Worm (Caenorhabditis elegans) whole organism, young adult: ENCODE data around the gene col-118.
A peak's percentile ranks its signal among the peaks of the same experiment; 100 is the strongest.

Experiments
- B0261.1 ChIP-seq: sonication (generic microtip); optimal IDR thresholded peaks from 2 replicates; lab custom pipeline; 2016; ENCODE audit warnings: mild to moderate bottlenecking, missing genetic modification characterization, moderate library complexity, missing compliant biosample characterization
- C06A6.2 ChIP-seq: fragments of 200-800 bp; sonication (Bioruptor generic); conservative IDR thresholded peaks from 2 replicates; pipeline ENCODE4 v1.3.6; 2022; ENCODE audit warnings: missing genetic modification characterization, missing compliant biosample characterization
- F33H1.4 ChIP-seq: fragments of 200-800 bp; sonication (Bioruptor generic); IDR thresholded peaks from 2 replicates; pipeline ENCODE4 v1.3.6; 2022; ENCODE audit warnings: missing genetic modification reagents, missing genetic modification characterization, missing compliant biosample characterization
- F37B4.10 ChIP-seq: fragments of 200-800 bp; sonication (Bioruptor generic); IDR thresholded peaks from 2 replicates; pipeline ENCODE4 v1.3.6; 2022; ENCODE audit warnings: missing genetic modification characterization, missing compliant biosample characterization
- F49E8.2 ChIP-seq: sonication (generic microtip); optimal IDR thresholded peaks from 3 replicates; lab custom pipeline; 2017; ENCODE audit warnings: missing genetic modification characterization, mild to moderate bottlenecking, missing compliant biosample characterization, antibody characterized with exemption, moderate library complexity; ENCODE audit not compliant: insufficient read depth
- F55B11.4 ChIP-seq: sonication (generic microtip); optimal IDR thresholded peaks from 2 replicates; lab custom pipeline; 2016; ENCODE audit warnings: missing compliant biosample characterization, missing genetic modification characterization, borderline replicate concordance; ENCODE audit not compliant: insufficient read depth
- T26A5.8 ChIP-seq: sonication (generic microtip); optimal IDR thresholded peaks from 2 replicates; lab custom pipeline; 2016; ENCODE audit warnings: missing genetic modification characterization, missing compliant biosample characterization
- Y56A3A.18 ChIP-seq: fragments of 200-800 bp; sonication (Bioruptor generic); IDR thresholded peaks from 2 replicates; pipeline ENCODE4 v1.3.6; 2022; ENCODE audit warnings: missing genetic modification reagents, missing genetic modification characterization, missing compliant biosample characterization
- Y95B8A.8 ChIP-seq: fragments of 200-800 bp; sonication (Bioruptor generic); IDR thresholded peaks from 2 replicates; pipeline ENCODE4 v1.3.6; 2022; ENCODE audit warnings: missing genetic modification reagents, missing genetic modification characterization, missing compliant biosample characterization
- ama-1 ChIP-seq, 3 experiments: fragments of 150-350 bp in 1 of 3; sonication (generic microtip) in 2 of 3; optimal IDR thresholded peaks; 2 replicates each; lab custom pipeline; 2014 to 2018; ENCODE audit warnings: missing biosample characterization in 2 of 3, missing genetic modification characterization in 2 of 3, missing genetic modification reagents in 2 of 3
- attf-5 ChIP-seq: fragments of 200-800 bp; sonication (Bioruptor generic); optimal IDR thresholded peaks from 2 replicates; lab custom pipeline; 2018; ENCODE audit warnings: mild to moderate bottlenecking, missing genetic modification characterization, missing compliant biosample characterization
- ccch-3 ChIP-seq: fragments of 200-800 bp; sonication (Bioruptor generic); optimal IDR thresholded peaks from 2 replicates; lab custom pipeline; 2018; ENCODE audit warnings: mild to moderate bottlenecking, missing genetic modification characterization, missing compliant biosample characterization
- cebp-2 ChIP-seq: fragments of 200-800 bp; sonication (Bioruptor generic); IDR thresholded peaks from 2 replicates; pipeline ENCODE4 v1.3.6; 2022; ENCODE audit warnings: missing genetic modification characterization, missing compliant biosample characterization
- ceh-58 ChIP-seq: fragments of 200-800 bp; sonication (Bioruptor generic); IDR thresholded peaks from 2 replicates; pipeline ENCODE4 v1.3.6; 2022; ENCODE audit warnings: missing genetic modification characterization, missing compliant biosample characterization
- ceh-79 ChIP-seq: sonication (generic microtip); optimal IDR thresholded peaks from 2 replicates; lab custom pipeline; 2017; ENCODE audit warnings: mild to moderate bottlenecking, missing genetic modification characterization, missing compliant biosample characterization
- chd-7 ChIP-seq: sonication (generic microtip); optimal IDR thresholded peaks from 2 replicates; lab custom pipeline; 2016; ENCODE audit warnings: mild to moderate bottlenecking, missing genetic modification characterization, moderate library complexity, missing compliant biosample characterization
- die-1 ChIP-seq: sonication (generic microtip); optimal IDR thresholded peaks from 2 replicates; lab custom pipeline; 2016; ENCODE audit warnings: missing genotype, mild to moderate bottlenecking, missing genetic modification characterization, missing compliant biosample characterization
- dox-1 ChIP-seq: fragments of 200-800 bp; sonication (Bioruptor generic); IDR thresholded peaks from 2 replicates; pipeline ENCODE4 v1.3.6; 2022; ENCODE audit warnings: missing genetic modification reagents, missing genetic modification characterization, missing compliant biosample characterization
- efl-1 ChIP-seq: fragments of 150-350 bp; optimal IDR thresholded peaks from 2 replicates; lab custom pipeline; 2014; ENCODE audit warnings: missing biosample characterization, missing genetic modification reagents, missing genetic modification characterization
- egl-44 ChIP-seq: fragments of 200-800 bp; sonication (Bioruptor generic); IDR thresholded peaks from 2 replicates; pipeline ENCODE4 v1.3.6; 2022; ENCODE audit warnings: missing genetic modification reagents, missing genetic modification characterization, missing compliant biosample characterization
- ets-4 ChIP-seq: fragments of 200-800 bp; sonication (Bioruptor generic); optimal IDR thresholded peaks from 2 replicates; lab custom pipeline; 2018; ENCODE audit warnings: mild to moderate bottlenecking, missing genetic modification characterization, missing compliant biosample characterization
- him-1 ChIP-seq: sonication (generic microtip); optimal IDR thresholded peaks from 2 replicates; lab custom pipeline; 2016; ENCODE audit warnings: missing genotype, missing genetic modification reagents, missing genetic modification characterization, missing compliant biosample characterization
- hlh-12 ChIP-seq: sonication (generic microtip); optimal IDR thresholded peaks from 2 replicates; lab custom pipeline; 2016; ENCODE audit warnings: missing genetic modification characterization, missing compliant biosample characterization
- hlh-26 ChIP-seq: fragments of 200-800 bp; sonication (Bioruptor generic); conservative IDR thresholded peaks from 2 replicates; pipeline ENCODE4 v1.3.6; 2022; ENCODE audit warnings: missing genetic modification reagents, missing genetic modification characterization, missing compliant biosample characterization
- let-526 ChIP-seq: fragments of 200-800 bp; sonication (Bioruptor generic); IDR thresholded peaks from 2 replicates; pipeline ENCODE4 v1.3.6; 2022; ENCODE audit warnings: missing genetic modification reagents, missing genetic modification characterization, missing compliant biosample characterization
- lin-26 ChIP-seq: fragments of 200-800 bp; sonication (Bioruptor generic); IDR thresholded peaks from 2 replicates; pipeline ENCODE4 v1.3.6; 2022; ENCODE audit warnings: missing genetic modification reagents, missing genetic modification characterization, missing compliant biosample characterization
- lin-40 ChIP-seq: sonication (generic microtip); optimal IDR thresholded peaks from 2 replicates; lab custom pipeline; 2016; ENCODE audit warnings: missing genetic modification characterization, mild to moderate bottlenecking, missing compliant biosample characterization, missing genotype, missing genetic modification reagents
- lsy-27 ChIP-seq: sonication (generic microtip); optimal IDR thresholded peaks from 2 replicates; lab custom pipeline; 2017; ENCODE audit warnings: missing genetic modification characterization, mild to moderate bottlenecking, missing compliant biosample characterization, antibody characterized with exemption, missing genotype, borderline replicate concordance; ENCODE audit not compliant: insufficient read depth
- madf-10 ChIP-seq: sonication (generic microtip); optimal IDR thresholded peaks from 2 replicates; lab custom pipeline; 2016; ENCODE audit warnings: mild to moderate bottlenecking, missing genetic modification characterization, missing compliant biosample characterization
- madf-3 ChIP-seq: fragments of 200-800 bp; sonication (Bioruptor generic); IDR thresholded peaks from 2 replicates; pipeline ENCODE4 v1.3.6; 2022; ENCODE audit warnings: missing genetic modification reagents, missing genetic modification characterization, missing compliant biosample characterization
- madf-8 ChIP-seq: fragments of 200-800 bp; sonication (Bioruptor generic); conservative IDR thresholded peaks from 2 replicates; pipeline ENCODE4 v1.3.6; 2022; ENCODE audit warnings: missing genetic modification reagents, missing genetic modification characterization, missing compliant biosample characterization
- mel-28 ChIP-seq: sonication (generic microtip); optimal IDR thresholded peaks from 2 replicates; lab custom pipeline; 2016; ENCODE audit warnings: borderline replicate concordance, mild to moderate bottlenecking, missing genetic modification characterization, missing compliant biosample characterization
- nfya-1 ChIP-seq: sonication (generic microtip); optimal IDR thresholded peaks from 2 replicates; lab custom pipeline; 2017; ENCODE audit warnings: antibody characterized with exemption, missing compliant biosample characterization, missing genetic modification characterization, borderline replicate concordance; ENCODE audit not compliant: insufficient read depth
- nhr-179 ChIP-seq: sonication (generic microtip); optimal IDR thresholded peaks from 2 replicates; lab custom pipeline; 2016; ENCODE audit warnings: mild to moderate bottlenecking, missing genetic modification characterization, missing compliant biosample characterization
- nhr-90 ChIP-seq: sonication (generic microtip); optimal IDR thresholded peaks from 2 replicates; lab custom pipeline; 2016; ENCODE audit warnings: missing genotype, mild to moderate bottlenecking, missing genetic modification characterization, missing compliant biosample characterization
- pbrm-1 ChIP-seq: fragments of 200-800 bp; sonication (Bioruptor generic); IDR thresholded peaks from 2 replicates; pipeline ENCODE4 v1.3.6; 2022; ENCODE audit warnings: missing genetic modification reagents, missing genetic modification characterization, missing compliant biosample characterization
- rec-8 ChIP-seq, 2 experiments: sonication (generic microtip); optimal IDR thresholded peaks; 2 replicates each; lab custom pipeline; 2016; ENCODE audit warnings: mild to moderate bottlenecking in 2 of 2, missing genetic modification characterization in 2 of 2, missing genetic modification reagents in 2 of 2, missing genotype in 2 of 2, missing biosample characterization in 1 of 2, missing compliant biosample characterization in 1 of 2, moderate library complexity in 1 of 2
- sdz-38 ChIP-seq: sonication (generic microtip); optimal IDR thresholded peaks from 2 replicates; lab custom pipeline; 2016; ENCODE audit warnings: missing genotype, missing genetic modification characterization, missing compliant biosample characterization
- snpc-4 ChIP-seq, 5 experiments: fragments of 150-350 bp in 1 of 5; sonication (generic microtip) in 4 of 5; optimal IDR thresholded peaks; 2 replicates each; lab custom pipeline; 2014 to 2018; ENCODE audit warnings: missing genetic modification characterization in 5 of 5, missing biosample characterization in 3 of 5, antibody characterized with exemption in 2 of 5, mild to moderate bottlenecking in 2 of 5, missing compliant biosample characterization in 2 of 5, missing genotype in 2 of 5, moderate library complexity in 2 of 5, missing genetic modification reagents in 1 of 5
- somi-1 ChIP-seq: fragments of 200-800 bp; sonication (Bioruptor generic); optimal IDR thresholded peaks from 2 replicates; lab custom pipeline; 2018; ENCODE audit warnings: mild to moderate bottlenecking, missing genetic modification characterization, missing compliant biosample characterization
- tlf-1 ChIP-seq: fragments of 200-800 bp; sonication (Bioruptor generic); optimal IDR thresholded peaks from 2 replicates; lab custom pipeline; 2018; ENCODE audit warnings: mild to moderate bottlenecking, missing genetic modification characterization, missing compliant biosample characterization

The col-118 gene

DNA sequence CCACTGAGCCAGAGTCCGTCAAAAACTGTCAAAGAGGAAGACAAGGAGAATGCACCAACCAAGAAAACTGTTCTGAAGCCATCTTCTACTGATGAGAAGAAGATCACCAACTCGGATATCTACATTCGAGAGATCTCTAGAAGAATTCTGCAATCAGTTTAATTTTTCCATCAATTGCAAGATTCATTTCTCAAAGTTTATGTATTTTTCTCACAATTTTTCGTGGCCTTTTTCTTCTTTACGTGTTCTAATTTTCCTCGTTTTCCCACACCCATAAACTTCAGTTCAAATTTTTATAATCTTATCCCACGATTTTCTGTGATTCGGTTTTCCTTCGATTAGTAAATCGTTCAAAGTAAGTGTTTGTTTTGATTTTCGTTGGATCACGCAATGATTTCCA, 25.8 kb downstream of the col-118 start, which contains the start of gene hdl-2:
Gene hdl-2, plus strand, starts transcription at position 301 of the 400 bp plus-strand sequence.
- TF ChIP-seq dox-1 (GFP tag; lab: Robert Waterston, UW) = no peak

DNA sequence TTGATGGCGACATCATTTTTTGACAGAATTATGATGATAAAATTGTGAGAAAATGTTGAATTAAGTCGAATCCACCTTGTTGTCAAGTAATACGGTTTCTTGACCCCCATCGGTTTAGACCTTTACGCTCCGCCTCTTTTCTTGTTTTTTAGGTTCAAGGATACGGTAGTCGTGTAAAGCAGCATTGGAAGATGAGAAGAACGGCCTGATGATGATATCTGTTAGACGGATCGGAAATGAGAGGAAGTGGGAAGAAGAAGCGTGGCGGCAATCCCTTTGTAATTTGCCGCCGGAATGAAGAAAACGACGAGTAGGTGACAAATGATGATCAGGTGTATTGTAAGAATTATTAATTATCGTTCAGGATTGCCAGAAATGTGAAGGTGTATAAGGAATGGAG, 31.8 kb downstream of the col-118 start, which contains the start of gene npax-4:
Gene npax-4, minus strand, starts transcription at position 101 of the 400 bp plus-strand sequence.
- no peak for TF ChIP-seq madf-3 (GFP tag; lab: Robert Waterston, UW)
- TF ChIP-seq B0261.1 (tag; lab: Kevin White, UChicago) = no peak
- no peak for TF ChIP-seq F37B4.10
- no peak for TF ChIP-seq him-1
- no peak for TF ChIP-seq snpc-4 (GFP tag; optimal IDR thresholded peaks at IDR 0.05; lab: Kevin White, UChicago)
- no peak for TF ChIP-seq snpc-4 (tag; optimal IDR thresholded peaks at IDR 0.05; lab: Kevin White, UChicago)
- TF ChIP-seq ets-4 = no peak
- TF ChIP-seq tlf-1 (GFP tag; lab: Kevin White, UChicago) = no peak
- no peak for TF ChIP-seq Y95B8A.8 (GFP tag; lab: Robert Waterston, UW)
- no peak for TF ChIP-seq die-1
- TF ChIP-seq madf-10 = no peak
- no peak for TF ChIP-seq sdz-38 (tag; lab: Kevin White, UChicago)
- no peak for TF ChIP-seq Y56A3A.18 (GFP tag; lab: Robert Waterston, UW)

DNA sequence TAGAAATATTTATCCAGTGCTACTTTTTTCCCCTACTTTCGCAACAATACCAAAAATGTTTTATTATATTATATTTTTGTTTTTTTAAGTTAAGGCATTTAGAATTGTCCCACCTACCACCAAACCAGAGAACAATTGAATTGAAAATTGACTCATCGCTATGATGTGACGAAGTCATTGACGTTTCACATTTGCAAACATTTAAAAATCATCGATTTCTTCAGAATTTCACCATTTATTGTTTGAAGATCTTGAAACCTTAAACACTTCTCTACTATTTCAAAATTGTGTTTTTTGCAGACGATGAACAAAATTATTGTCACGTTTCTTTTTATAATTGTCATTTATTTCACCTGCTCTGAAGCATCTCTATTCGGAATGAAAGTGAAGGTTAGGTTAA, 33.2 kb downstream of the col-118 start, which contains the start of gene C09G9.8:
Gene C09G9.8, plus strand, starts transcription at position 301 of the 400 bp plus-strand sequence.
- TF ChIP-seq hlh-26 (GFP tag; lab: Robert Waterston, UW) = no peak
- no peak for TF ChIP-seq egl-44 (GFP tag; lab: Robert Waterston, UW)
- no peak for TF ChIP-seq lin-26
- TF ChIP-seq lsy-27 (tag; lab: Kevin White, UChicago) = no peak
- no peak for TF ChIP-seq pbrm-1
- no peak for TF ChIP-seq nhr-179 (tag; lab: Kevin White, UChicago)
- no peak for TF ChIP-seq madf-8 (GFP tag; lab: Robert Waterston, UW)
- TF ChIP-seq hlh-12 (tag; lab: Kevin White, UChicago) = no peak
- TF ChIP-seq, all 124 proteins: peak for 0

DNA sequence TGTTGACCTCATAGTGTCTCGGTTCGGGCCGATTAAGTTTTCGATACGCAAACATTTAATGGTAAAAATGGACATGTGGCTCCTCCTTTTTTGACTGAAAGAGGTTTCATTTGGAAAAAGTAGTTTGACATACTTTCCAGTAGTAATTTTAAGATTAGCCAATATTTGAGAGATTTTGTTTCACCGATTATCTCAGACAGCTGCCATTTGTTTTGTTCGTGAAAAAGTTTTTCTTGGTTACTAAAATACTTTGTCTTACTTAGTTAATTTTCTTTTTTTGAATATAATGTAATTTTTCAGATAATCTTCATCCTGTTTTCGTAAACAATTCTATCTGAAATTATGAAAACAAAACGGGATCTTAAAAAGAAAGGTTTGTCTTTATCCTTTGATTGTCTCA, 38.2 kb downstream of the col-118 start, which contains the start of gene C09G9.5:
Gene C09G9.5, plus strand, starts transcription at position 301 of the 400 bp plus-strand sequence.
- no peak for TF ChIP-seq sdz-38 (tag; lab: Kevin White, UChicago)

- TF ChIP-seq somi-1 (GFP tag; lab: Kevin White, UChicago) (no peak), rec-8 (tag; optimal IDR thresholded peaks at IDR 0.05; lab: Kevin White, UChicago) (no peak), cebp-2 (GFP tag; lab: Robert Waterston, UW) (no peak), nfya-1 (no peak), ceh-58 (GFP tag; lab: Robert Waterston, UW) (no peak), ama-1 (optimal IDR thresholded peaks at IDR 0.05; lab: Kevin White, UChicago) (no peak), ama-1 (GFP tag; optimal IDR thresholded peaks at IDR 0.05; lab: Kevin White, UChicago) (no peak), F49E8.2 (tag; lab: Kevin White, UChicago) (peak; percentile 88), F37B4.10 (no peak), C06A6.2 (no peak), F55B11.4 (tag; lab: Kevin White, UChicago) (no peak), nhr-90 (tag; lab: Kevin White, UChicago) (no peak), T26A5.8 (tag; lab: Kevin White, UChicago) (no peak), let-526 (GFP tag; lab: Robert Waterston, UW) (no peak), lin-40 (no peak), ccch-3 (no peak), efl-1 (GFP tag; lab: Kevin White, UChicago) (peak; percentile 95), chd-7 (tag; lab: Kevin White, UChicago) (no peak), mel-28 (tag; lab: Kevin White, UChicago) (no peak), attf-5 (GFP tag; lab: Kevin White, UChicago) (no peak), ceh-79 (tag; lab: Kevin White, UChicago) (no peak), F33H1.4 (GFP tag; lab: Robert Waterston, UW) (peak; percentile 95)
Observed at ce11 chrIV:8888525-8889026, 40.6 kb downstream of the col-118 start, which contains the start of gene oma-1. TSS of gene oma-1 (plus strand) at chrIV:8888976.
